Worm (Caenorhabditis elegans): ENCODE data around the gene sre-11.

ce11 chrV:7728679-7729027, 44.9 kb upstream of the sre-11 start, which contains the start of gene Y97E10C.1:
- TF ChIP-seq nhr-12 (tag; optimal IDR thresholded peaks at IDR 0.05) = no peak
- TF ChIP-seq nhr-11 (tag; optimal IDR thresholded peaks at IDR 0.05) = no peak
- no peak for TF ChIP-seq elt-3 (tag; optimal IDR thresholded peaks at IDR 0.05)

Measured in whole organism, L2 larva.